Worm (Caenorhabditis elegans) whole organism, L1 larva: Measurements from ENCODE around the gene cdkl-1.

Source experiments
- aly-2 ChIP-seq: fragments of 150-350 bp; optimal IDR thresholded peaks from 2 replicates; lab custom pipeline; 2014; ENCODE audit warnings: missing biosample characterization, missing genetic modification characterization
- ces-1 ChIP-seq: fragments of 150-350 bp; optimal IDR thresholded peaks from 2 replicates; lab custom pipeline; 2014; ENCODE audit warnings: missing biosample characterization, missing genetic modification reagents, missing genetic modification characterization
- grh-1 ChIP-seq: fragments of 200-800 bp; sonication (Bioruptor generic); IDR thresholded peaks from 2 replicates; pipeline ENCODE4 v1.3.6; 2022; ENCODE audit warnings: missing genetic modification reagents, missing genetic modification characterization, missing compliant biosample characterization
- mdl-1 ChIP-seq, 2 experiments: fragments of 150-350 bp; optimal IDR thresholded peaks; 2 replicates each; lab custom pipeline; 2014 to 2017; ENCODE audit warnings: missing biosample characterization in 2 of 2, missing genetic modification characterization in 2 of 2, inconsistent platforms in 1 of 2
- mep-1 ChIP-seq: fragments of 150-350 bp; optimal IDR thresholded peaks from 2 replicates; lab custom pipeline; 2014; ENCODE audit warnings: missing biosample characterization, missing genetic modification characterization
- nhr-47 ChIP-seq: sonication (generic microtip); optimal IDR thresholded peaks from 2 replicates; lab custom pipeline; 2016; ENCODE audit warnings: mild to moderate bottlenecking, missing genetic modification characterization, moderate library complexity, missing compliant biosample characterization
- pag-3 ChIP-seq: sonication (generic microtip); optimal IDR thresholded peaks from 2 replicates; lab custom pipeline; 2017; ENCODE audit warnings: missing genetic modification characterization, mild to moderate bottlenecking, missing compliant biosample characterization, antibody characterized with exemption, borderline replicate concordance; ENCODE audit not compliant: insufficient read depth
- unc-130 ChIP-seq: fragments of 150-350 bp; optimal IDR thresholded peaks from 2 replicates; lab custom pipeline; 2017; ENCODE audit warnings: missing biosample characterization, missing genetic modification characterization, inconsistent platforms
- unc-62 ChIP-seq: fragments of 150-350 bp; optimal IDR thresholded peaks from 2 replicates; lab custom pipeline; 2014; ENCODE audit warnings: missing biosample characterization, missing genetic modification reagents, missing genetic modification characterization
- zag-1 ChIP-seq: fragments of 150-350 bp; optimal IDR thresholded peaks from 2 replicates; lab custom pipeline; 2014; ENCODE audit warnings: missing biosample characterization, missing genetic modification characterization

ce11 chrV:11127197-11127596 is 28.5 kb downstream of the cdkl-1 start, which contains the start of gene jmjd-5:
- no peak for TF ChIP-seq grh-1 (GFP tag; lab: Robert Waterston, UW)
- TF ChIP-seq mdl-1 (tag; optimal IDR thresholded peaks at IDR 0.05; lab: Kevin White, UChicago): no peak
- no peak for TF ChIP-seq aly-2 (tag; lab: Kevin White, UChicago)
- no peak for TF ChIP-seq mep-1 (tag; lab: Kevin White, UChicago)
- TF ChIP-seq nhr-47 (tag; lab: Kevin White, UChicago): no peak
- no peak for TF ChIP-seq pag-3 (tag; lab: Kevin White, UChicago)
- TF ChIP-seq unc-130: no peak
- no peak for TF ChIP-seq ces-1 (GFP tag; lab: Kevin White, UChicago)
- TF ChIP-seq unc-62 (GFP tag; lab: Kevin White, UChicago): no peak
- TF ChIP-seq zag-1 (tag; lab: Kevin White, UChicago): no peak
